Worm (Caenorhabditis elegans) whole organism, mixed stage, embryonic: ENCODE measurements around the gene C25F9.12.

Experiments
- M03D4.4 ChIP-seq: sonication (generic microtip); optimal IDR thresholded peaks from 2 replicates; lab custom pipeline; 2017; ENCODE audit warnings: mild to moderate bottlenecking, missing genetic modification characterization, missing compliant biosample characterization
- ceh-39 ChIP-seq: fragments of 150-350 bp; optimal IDR thresholded peaks from 2 replicates; lab custom pipeline; 2014; ENCODE audit warnings: missing biosample characterization, missing genetic modification characterization
- ces-1 ChIP-seq: fragments of 150-350 bp; optimal IDR thresholded peaks from 2 replicates; lab custom pipeline; 2014; ENCODE audit warnings: missing biosample characterization, missing genetic modification reagents, missing genetic modification characterization
- drap-1 ChIP-seq: fragments of 200-800 bp; sonication (Bioruptor generic); optimal IDR thresholded peaks from 3 replicates; lab custom pipeline; 2018; ENCODE audit warnings: mild to moderate bottlenecking, missing genetic modification characterization, missing compliant biosample characterization
- lin-13 ChIP-seq: fragments of 150-350 bp; optimal IDR thresholded peaks from 2 replicates; lab custom pipeline; 2014; ENCODE audit warnings: missing biosample characterization, missing genetic modification characterization
- lsy-2 ChIP-seq: fragments of 150-350 bp; optimal IDR thresholded peaks from 2 replicates; lab custom pipeline; 2014; ENCODE audit warnings: missing biosample characterization, missing genetic modification characterization
- mep-1 ChIP-seq: fragments of 150-350 bp; optimal IDR thresholded peaks from 2 replicates; lab custom pipeline; 2017; ENCODE audit warnings: missing biosample characterization, missing genetic modification reagents, missing genetic modification characterization, inconsistent platforms
- nhr-12 ChIP-seq: fragments of 150-350 bp; optimal IDR thresholded peaks from 2 replicates; lab custom pipeline; 2014; ENCODE audit warnings: missing biosample characterization, missing genetic modification characterization
- nhr-28 ChIP-seq: fragments of 150-350 bp; optimal IDR thresholded peaks from 2 replicates; lab custom pipeline; 2014; ENCODE audit warnings: missing biosample characterization, missing genetic modification characterization
- unc-62 ChIP-seq: fragments of 150-350 bp; optimal IDR thresholded peaks from 2 replicates; lab custom pipeline; 2014; ENCODE audit warnings: missing biosample characterization, missing genetic modification reagents, missing genetic modification characterization
- ztf-11 ChIP-seq: fragments of 150-350 bp; optimal IDR thresholded peaks from 2 replicates; lab custom pipeline; 2014; ENCODE audit warnings: missing biosample characterization, missing genetic modification characterization

- no peak for TF ChIP-seq lsy-2
- no peak for TF ChIP-seq ztf-11 (tag; lab: Kevin White, UChicago)
- no peak for TF ChIP-seq nhr-28 (tag; lab: Kevin White, UChicago)
- TF ChIP-seq ceh-39 (tag; lab: Kevin White, UChicago), result no peak
- TF ChIP-seq nhr-12, result no peak
- no peak for TF ChIP-seq ces-1 (GFP tag; lab: Kevin White, UChicago)
- no peak for TF ChIP-seq mep-1
- no peak for TF ChIP-seq drap-1 (GFP tag; lab: Kevin White, UChicago)
- no peak for TF ChIP-seq lin-13
- no peak for TF ChIP-seq M03D4.4 (tag; lab: Kevin White, UChicago)
- no peak for TF ChIP-seq unc-62 (GFP tag; lab: Kevin White, UChicago)
These were observed 4.4 kb downstream of the C25F9.12 start for ce11 chrV:19398396-19398795.
